Fruit fly (Drosophila melanogaster) whole organism, prepupa: Measurements from ENCODE around the gene CG17169.
A peak's percentile ranks its signal among the peaks of the same experiment; 100 is the strongest.

ENCODE experiments used
- CG10669 ChIP-seq: fragments of 200-800 bp; sonication (Bioruptor generic); optimal IDR thresholded peaks from 3 replicates; lab custom pipeline; 2018; ENCODE audit warnings: missing biosample characterization, mild to moderate bottlenecking, missing genetic modification characterization, moderate library complexity
- CG11294 ChIP-seq: fragments of 200-800 bp; sonication (Bioruptor generic); IDR thresholded peaks from 2 replicates; pipeline ENCODE4 v1.3.6; 2022; ENCODE audit warnings: missing biosample characterization, missing genetic modification characterization
- CG11762 ChIP-seq: fragments of 200-800 bp; sonication (Bioruptor generic); optimal IDR thresholded peaks from 3 replicates; lab custom pipeline; 2016; ENCODE audit warnings: missing biosample characterization, missing genetic modification characterization; ENCODE audit not compliant: insufficient read depth
- CG11902 ChIP-seq: fragments of 200-800 bp; sonication (Bioruptor generic); optimal IDR thresholded peaks from 3 replicates; lab custom pipeline; 2016; ENCODE audit warnings: missing biosample characterization, missing genetic modification characterization
- CG1621 ChIP-seq: fragments of 200-800 bp; sonication (Bioruptor generic); optimal IDR thresholded peaks from 3 replicates; lab custom pipeline; 2018; ENCODE audit warnings: missing biosample characterization, mild to moderate bottlenecking, missing genetic modification characterization
- CG16779 ChIP-seq: fragments of 200-800 bp; sonication (Bioruptor generic); optimal IDR thresholded peaks from 3 replicates; lab custom pipeline; 2017; ENCODE audit warnings: missing biosample characterization, mild to moderate bottlenecking, missing genetic modification characterization
- CG3032 ChIP-seq: fragments of 200-800 bp; optimal IDR thresholded peaks from 2 replicates; lab custom pipeline; 2019; ENCODE audit warnings: missing biosample characterization, mild to moderate bottlenecking, missing genetic modification characterization, moderate library complexity
- CG31627 ChIP-seq: fragments of 200-800 bp; sonication (Bioruptor generic); optimal IDR thresholded peaks from 3 replicates; lab custom pipeline; 2016; ENCODE audit warnings: missing biosample characterization, missing genetic modification characterization
- CG6163 ChIP-seq: fragments of 200-800 bp; sonication (Bioruptor generic); IDR thresholded peaks from 3 replicates; pipeline ENCODE4 v1.3.6; 2022; ENCODE audit warnings: missing biosample characterization, missing genetic modification characterization
- CG6792 ChIP-seq: fragments of 200-800 bp; sonication (Bioruptor generic); optimal IDR thresholded peaks from 3 replicates; lab custom pipeline; 2016; ENCODE audit warnings: missing biosample characterization, missing genetic modification characterization
- CG6808 ChIP-seq: fragments of 200-800 bp; sonication (Bioruptor generic); optimal IDR thresholded peaks from 3 replicates; lab custom pipeline; 2017; ENCODE audit warnings: missing biosample characterization, missing genetic modification characterization, mild to moderate bottlenecking, moderate library complexity, missing genetic modification reagents
- CG6854 ChIP-seq: fragments of 200-800 bp; sonication (Bioruptor generic); optimal IDR thresholded peaks from 2 replicates; lab custom pipeline; 2017; ENCODE audit warnings: missing biosample characterization, mild to moderate bottlenecking, missing genetic modification characterization
- CG7368 ChIP-seq: fragments of 200-800 bp; sonication (Bioruptor generic); optimal IDR thresholded peaks from 3 replicates; lab custom pipeline; 2016; ENCODE audit warnings: missing biosample characterization, missing genetic modification characterization
- CG8119 ChIP-seq: fragments of 200-800 bp; sonication (Bioruptor generic); IDR thresholded peaks from 3 replicates; pipeline ENCODE4 v1.3.6; 2022; ENCODE audit warnings: missing biosample characterization, missing genetic modification characterization
- CG9139 ChIP-seq: fragments of 200-800 bp; sonication (Bioruptor generic); optimal IDR thresholded peaks from 3 replicates; lab custom pipeline; 2017; ENCODE audit warnings: missing biosample characterization, mild to moderate bottlenecking, missing genetic modification characterization
- Eip93F ChIP-seq: fragments of 200-800 bp; sonication (Bioruptor generic); optimal IDR thresholded peaks from 2 replicates; lab custom pipeline; 2016; ENCODE audit warnings: missing biosample characterization, mild to moderate bottlenecking, missing genetic modification characterization
- Ets96B ChIP-seq: fragments of 200-800 bp; optimal IDR thresholded peaks from 2 replicates; lab custom pipeline; 2019; ENCODE audit warnings: missing biosample characterization, mild to moderate bottlenecking, missing genetic modification characterization, moderate library complexity
- Gug ChIP-seq: fragments of 200-800 bp; sonication (Bioruptor generic); IDR thresholded peaks from 2 replicates; pipeline ENCODE4 v1.3.6; 2022; ENCODE audit warnings: missing biosample characterization, missing genetic modification characterization
- Lpt ChIP-seq: fragments of 200-800 bp; sonication (Bioruptor generic); optimal IDR thresholded peaks from 3 replicates; lab custom pipeline; 2016; ENCODE audit warnings: missing biosample characterization, missing genetic modification characterization
- Met ChIP-seq: fragments of 200-800 bp; sonication (Bioruptor generic); optimal IDR thresholded peaks from 3 replicates; lab custom pipeline; 2016; ENCODE audit warnings: missing biosample characterization, missing genetic modification characterization
- Sox102F ChIP-seq: fragments of 200-800 bp; sonication (Bioruptor generic); optimal IDR thresholded peaks from 2 replicates; lab custom pipeline; 2016; ENCODE audit warnings: missing biosample characterization, mild to moderate bottlenecking, missing genetic modification characterization
- dac ChIP-seq: fragments of 200-800 bp; sonication (Bioruptor generic); optimal IDR thresholded peaks from 2 replicates; lab custom pipeline; 2017; ENCODE audit warnings: missing biosample characterization, mild to moderate bottlenecking, missing genetic modification characterization
- dsx ChIP-seq: fragments of 200-800 bp; optimal IDR thresholded peaks from 3 replicates; lab custom pipeline; 2019; ENCODE audit warnings: missing biosample characterization, mild to moderate bottlenecking, missing genetic modification characterization, moderate library complexity; ENCODE audit not compliant: poor library complexity, severe bottlenecking
- fd59A ChIP-seq: fragments of 200-800 bp; sonication (Bioruptor generic); optimal IDR thresholded peaks from 2 replicates; lab custom pipeline; 2017; ENCODE audit warnings: missing biosample characterization, mild to moderate bottlenecking, missing genetic modification characterization, missing genetic modification reagents
- fd85E ChIP-seq: fragments of 200-800 bp; sonication (Bioruptor generic); optimal IDR thresholded peaks from 3 replicates; lab custom pipeline; 2016; ENCODE audit warnings: missing biosample characterization, missing genetic modification characterization
- fkh ChIP-seq: fragments of 200-800 bp; sonication (Bioruptor generic); optimal IDR thresholded peaks from 3 replicates; lab custom pipeline; 2017; ENCODE audit warnings: missing biosample characterization, mild to moderate bottlenecking, missing genetic modification characterization, moderate library complexity
- net ChIP-seq: fragments of 200-800 bp; sonication (Bioruptor generic); optimal IDR thresholded peaks from 3 replicates; lab custom pipeline; 2016; ENCODE audit warnings: missing biosample characterization, missing genetic modification characterization
- salr ChIP-seq, 2 experiments: fragments of 200-800 bp; sonication (Bioruptor generic); optimal IDR thresholded peaks; 3 replicates each; lab custom pipeline; 2016 to 2018; ENCODE audit warnings: missing biosample characterization in 2 of 2, missing genetic modification characterization in 2 of 2, mild to moderate bottlenecking in 1 of 2
- svp ChIP-seq: fragments of 200-800 bp; sonication (Bioruptor generic); peaks from one replicate; lab custom pipeline; 2016; ENCODE audit warnings: missing biosample characterization, missing genetic modification characterization
- topi ChIP-seq: fragments of 200-800 bp; sonication (Bioruptor generic); optimal IDR thresholded peaks from 3 replicates; lab custom pipeline; 2016; ENCODE audit warnings: missing biosample characterization, missing genetic modification characterization
- vri ChIP-seq: fragments of 200-800 bp; sonication (Bioruptor generic); optimal IDR thresholded peaks from 3 replicates; lab custom pipeline; 2016; ENCODE audit warnings: missing biosample characterization, mild to moderate bottlenecking, missing genetic modification characterization

The CG17169 gene

DNA sequence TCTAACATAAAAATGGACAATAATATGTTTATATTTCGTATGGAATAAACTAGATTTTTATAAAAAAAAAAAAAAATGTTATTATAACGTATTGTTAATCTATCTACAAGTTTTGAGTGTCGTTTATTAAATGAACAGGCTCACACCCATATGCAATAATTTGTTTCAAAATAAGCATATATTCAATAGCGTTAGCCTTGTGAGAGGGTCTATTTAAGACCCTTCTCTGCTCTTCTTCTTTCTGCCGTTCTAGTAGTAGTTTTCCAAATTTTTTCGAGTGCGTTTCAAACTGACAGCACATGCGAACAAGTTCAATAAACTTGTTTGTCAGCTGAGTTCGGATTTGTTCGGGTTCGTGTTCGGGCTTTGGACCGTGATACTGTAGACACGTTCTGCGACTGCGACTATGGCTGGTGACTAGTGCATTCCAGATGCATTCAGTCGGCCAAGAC, 13.2 kb upstream of the CG17169 start (continued):
- TF ChIP-seq CG10669 (GFP tag; lab: Kevin White, UChicago) (peak; percentile 15), CG11762 (peak; percentile 6), CG6792 (peak; percentile 10), Lpt (GFP tag; lab: Kevin White, UChicago) (peak; percentile 43), fd59A (GFP tag; lab: Kevin White, UChicago) (no peak), CG6808 (GFP tag; lab: Kevin White, UChicago) (peak; percentile 11), Sox102F (GFP tag; lab: Kevin White, UChicago) (peak; percentile 25), fd85E (GFP tag; lab: Kevin White, UChicago) (no peak), CG1621 (tag; lab: Kevin White, UChicago) (no peak), CG6163 (no peak), fkh (GFP tag; lab: Kevin White, UChicago) (no peak), CG3032 (tag; lab: Kevin White, UChicago) (peak; percentile 43), CG16779 (no peak), topi (GFP tag; lab: Kevin White, UChicago) (peak; percentile 48), CG31627 (peak; percentile 27), dac (GFP tag; lab: Kevin White, UChicago) (peak; percentile 36), Met (GFP tag; lab: Kevin White, UChicago) (peak; percentile 54), CG7368 (GFP tag; lab: Kevin White, UChicago) (no peak), Eip93F (no peak), CG11294 (GFP tag; lab: Robert Waterston, UW) (no peak), svp (GFP tag; lab: Kevin White, UChicago) (peak; percentile 59), dsx (GFP tag; lab: Kevin White, UChicago) (no peak), salr (GFP tag; optimal IDR thresholded peaks at IDR 0.05; lab: Kevin White, UChicago) (peak in 1 of 2 experiments; percentile 76), net (GFP tag; lab: Kevin White, UChicago) (peak; percentile 45), CG9139 (GFP tag; lab: Kevin White, UChicago) (no peak), CG6854 (GFP tag; lab: Kevin White, UChicago) (no peak)

dm6 chrX:23073402-23073801, 11.1 kb upstream of the CG17169 start:
- TF ChIP-seq fkh (GFP tag; lab: Kevin White, UChicago) (no peak), vri (peak; percentile 1)

- TF ChIP-seq CG8119 (GFP tag; lab: Robert Waterston, UW): no peak
Measured at dm6 chrX:23082407-23082905, 2.0 kb upstream of the CG17169 start, which contains the start of the genes CG17163 and CG17168. Gene CG17163, minus strand, starts transcription at chrX:23082709. Gene CG17168, plus strand, starts transcription at chrX:23082738.

dm6 chrX:23089087-23089732, 4.7 kb downstream of the CG17169 start:
- no peak for TF ChIP-seq Gug
- peak; percentile 83 for TF ChIP-seq svp (GFP tag; lab: Kevin White, UChicago)

DNA sequence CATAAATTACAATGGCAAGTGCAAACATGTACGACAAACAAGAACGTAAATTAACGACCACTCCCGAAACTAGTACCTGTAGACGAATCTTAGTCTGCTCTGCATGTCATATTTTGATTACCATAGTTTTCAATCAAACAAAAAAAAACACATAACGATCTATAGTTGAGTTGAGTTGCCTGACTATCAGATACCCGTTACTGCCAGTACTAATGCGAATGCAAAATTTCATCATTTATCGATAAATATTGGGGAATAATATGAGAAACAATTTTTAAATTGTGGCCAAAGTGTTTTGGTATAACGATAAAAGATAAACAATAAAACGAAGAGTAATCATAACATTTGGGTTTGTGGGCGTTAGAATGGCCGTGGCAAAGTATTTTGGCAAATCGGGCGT, 6.0 kb downstream of the CG17169 start:
- TF ChIP-seq CG11902 (GFP tag; lab: Kevin White, UChicago) (no peak), CG11294 (GFP tag; lab: Robert Waterston, UW) (no peak), vri (no peak), fd85E (GFP tag; lab: Kevin White, UChicago) (no peak), Ets96B (tag; lab: Kevin White, UChicago) (no peak)
